Worm (Caenorhabditis elegans) whole organism, L1 larva: Measurements from ENCODE around the gene rnp-4.
A peak's percentile ranks its signal among the peaks of the same experiment; 100 is the strongest.

Experiments used
- C04F5.9 ChIP-seq: sonication (generic microtip); optimal IDR thresholded peaks from 2 replicates; lab custom pipeline; 2016; ENCODE audit warnings: missing genetic modification characterization, missing compliant biosample characterization
- C16A3.4 ChIP-seq: fragments of 150-350 bp; optimal IDR thresholded peaks from 2 replicates; lab custom pipeline; 2014; ENCODE audit warnings: missing biosample characterization, missing genetic modification characterization
- aly-2 ChIP-seq: fragments of 150-350 bp; optimal IDR thresholded peaks from 2 replicates; lab custom pipeline; 2014; ENCODE audit warnings: missing biosample characterization, missing genetic modification characterization
- ceh-63 ChIP-seq: fragments of 200-800 bp; sonication (Bioruptor generic); optimal IDR thresholded peaks from 2 replicates; lab custom pipeline; 2018; ENCODE audit warnings: mild to moderate bottlenecking, missing genetic modification characterization, missing compliant biosample characterization
- ceh-88 ChIP-seq: fragments of 200-800 bp; sonication (Bioruptor generic); IDR thresholded peaks from 2 replicates; pipeline ENCODE4 v1.3.6; 2022; ENCODE audit warnings: missing genetic modification characterization, missing compliant biosample characterization
- ceh-90 ChIP-seq: sonication (generic microtip); optimal IDR thresholded peaks from 2 replicates; lab custom pipeline; 2016; ENCODE audit warnings: missing genetic modification characterization, missing compliant biosample characterization
- dpl-1 ChIP-seq, 3 experiments: fragments of 150-350 bp in 2 of 3; sonication (generic microtip) in 1 of 3; optimal IDR thresholded peaks; 2 replicates each; lab custom pipeline; 2014 to 2017; ENCODE audit warnings: missing biosample characterization in 3 of 3, missing genetic modification characterization in 3 of 3, missing genetic modification reagents in 3 of 3
- dsc-1 ChIP-seq: sonication (generic microtip); optimal IDR thresholded peaks from 2 replicates; lab custom pipeline; 2016; ENCODE audit warnings: mild to moderate bottlenecking, missing genetic modification characterization, missing compliant biosample characterization
- elt-2 ChIP-seq: sonication (generic microtip); optimal IDR thresholded peaks from 2 replicates; lab custom pipeline; 2016; ENCODE audit warnings: missing genetic modification characterization, mild to moderate bottlenecking, inconsistent platforms, missing compliant biosample characterization, missing genetic modification reagents
- elt-3 ChIP-seq, 6 experiments: fragments of 150-350 bp in 1 of 6; sonication (generic microtip); optimal IDR thresholded peaks; 2 replicates each; lab custom pipeline; 2017 to 2018; ENCODE audit warnings: missing biosample characterization in 6 of 6, missing genetic modification characterization in 6 of 6, inconsistent platforms in 1 of 6
- fkh-10 ChIP-seq: sonication (generic microtip); optimal IDR thresholded peaks from 2 replicates; lab custom pipeline; 2017; ENCODE audit warnings: missing biosample characterization, missing genetic modification reagents, missing genetic modification characterization
- fkh-8 ChIP-seq: sonication (generic microtip); optimal IDR thresholded peaks from 2 replicates; lab custom pipeline; 2016; ENCODE audit warnings: mild to moderate bottlenecking, missing genetic modification characterization, missing compliant biosample characterization
- grh-1 ChIP-seq: fragments of 200-800 bp; sonication (Bioruptor generic); IDR thresholded peaks from 2 replicates; pipeline ENCODE4 v1.3.6; 2022; ENCODE audit warnings: missing genetic modification reagents, missing genetic modification characterization, missing compliant biosample characterization
- hlh-17 ChIP-seq: fragments of 200-800 bp; sonication (Bioruptor generic); optimal IDR thresholded peaks from 2 replicates; lab custom pipeline; 2018; ENCODE audit warnings: missing genetic modification characterization, mild to moderate bottlenecking, missing compliant biosample characterization, moderate library complexity, borderline replicate concordance
- hlh-4 ChIP-seq: sonication (generic microtip); optimal IDR thresholded peaks from 2 replicates; lab custom pipeline; 2016; ENCODE audit warnings: mild to moderate bottlenecking, missing genetic modification characterization, missing compliant biosample characterization
- hpl-2 ChIP-seq: fragments of 150-350 bp; optimal IDR thresholded peaks from 2 replicates; lab custom pipeline; 2014; ENCODE audit warnings: missing biosample characterization, missing genetic modification reagents, missing genetic modification characterization
- irx-1 ChIP-seq: sonication (generic microtip); optimal IDR thresholded peaks from 2 replicates; lab custom pipeline; 2016; ENCODE audit warnings: missing genetic modification characterization, missing compliant biosample characterization
- isw-1 ChIP-seq: fragments of 200-800 bp; sonication (Bioruptor generic); IDR thresholded peaks from 2 replicates; pipeline ENCODE4 v1.3.6; 2022; ENCODE audit warnings: missing genetic modification characterization, missing compliant biosample characterization
- lin-13 ChIP-seq: fragments of 150-350 bp; optimal IDR thresholded peaks from 2 replicates; lab custom pipeline; 2014; ENCODE audit warnings: missing biosample characterization, missing genetic modification reagents, missing genetic modification characterization
- lin-35 ChIP-seq, 2 experiments: fragments of 150-350 bp; optimal IDR thresholded peaks; 2 replicates each; lab custom pipeline; 2014; ENCODE audit warnings: missing biosample characterization in 2 of 2, missing genetic modification characterization in 2 of 2, missing genetic modification reagents in 2 of 2
- lin-39 ChIP-seq: fragments of 150-350 bp; optimal IDR thresholded peaks from 2 replicates; lab custom pipeline; 2014; ENCODE audit warnings: missing biosample characterization, missing genetic modification reagents, missing genetic modification characterization
- lir-3 ChIP-seq: sonication (generic microtip); optimal IDR thresholded peaks from 2 replicates; lab custom pipeline; 2016; ENCODE audit warnings: mild to moderate bottlenecking, missing genetic modification characterization, moderate library complexity, missing compliant biosample characterization; ENCODE audit not compliant: poor library complexity
- lsy-2 ChIP-seq, 2 experiments: fragments of 150-350 bp; optimal IDR thresholded peaks; 2 replicates each; lab custom pipeline; 2014; ENCODE audit warnings: missing biosample characterization in 2 of 2, missing genetic modification characterization in 2 of 2
- mdl-1 ChIP-seq, 2 experiments: fragments of 150-350 bp; optimal IDR thresholded peaks; 2 replicates each; lab custom pipeline; 2014 to 2017; ENCODE audit warnings: missing biosample characterization in 2 of 2, missing genetic modification characterization in 2 of 2, inconsistent platforms in 1 of 2
- mef-2 ChIP-seq: fragments of 150-350 bp; optimal IDR thresholded peaks from 2 replicates; lab custom pipeline; 2014; ENCODE audit warnings: missing biosample characterization, missing genetic modification characterization
- mep-1 ChIP-seq: fragments of 150-350 bp; optimal IDR thresholded peaks from 2 replicates; lab custom pipeline; 2014; ENCODE audit warnings: missing biosample characterization, missing genetic modification characterization
- nhr-11 ChIP-seq: fragments of 150-350 bp; optimal IDR thresholded peaks from 2 replicates; lab custom pipeline; 2014; ENCODE audit warnings: missing biosample characterization, missing genetic modification characterization
- nhr-19 ChIP-seq: fragments of 200-800 bp; sonication (Bioruptor generic); conservative IDR thresholded peaks from 2 replicates; pipeline ENCODE4 v1.3.6; 2022; ENCODE audit warnings: missing genetic modification characterization, missing compliant biosample characterization
- nhr-20 ChIP-seq: sonication (generic microtip); optimal IDR thresholded peaks from 2 replicates; lab custom pipeline; 2016; ENCODE audit warnings: mild to moderate bottlenecking, missing genetic modification characterization, missing compliant biosample characterization
- nhr-237 ChIP-seq: fragments of 150-350 bp; optimal IDR thresholded peaks from 2 replicates; lab custom pipeline; 2014; ENCODE audit warnings: missing biosample characterization, missing genetic modification characterization
- nhr-28 ChIP-seq: fragments of 150-350 bp; optimal IDR thresholded peaks from 2 replicates; lab custom pipeline; 2014; ENCODE audit warnings: missing biosample characterization, missing genetic modification characterization
- nhr-47 ChIP-seq: sonication (generic microtip); optimal IDR thresholded peaks from 2 replicates; lab custom pipeline; 2016; ENCODE audit warnings: mild to moderate bottlenecking, missing genetic modification characterization, moderate library complexity, missing compliant biosample characterization
- nhr-71 ChIP-seq: sonication (generic microtip); optimal IDR thresholded peaks from 2 replicates; lab custom pipeline; 2016; ENCODE audit warnings: mild to moderate bottlenecking, missing genetic modification characterization, moderate library complexity, missing compliant biosample characterization
- nhr-76 ChIP-seq: sonication (generic microtip); optimal IDR thresholded peaks from 2 replicates; lab custom pipeline; 2017; ENCODE audit warnings: missing biosample characterization, missing genetic modification characterization
- nhr-85 ChIP-seq: sonication (generic microtip); peaks from one replicate; lab custom pipeline; 2016; ENCODE audit warnings: missing genetic modification characterization, inconsistent platforms, missing compliant biosample characterization
- nhr-90 ChIP-seq: sonication (generic microtip); optimal IDR thresholded peaks from 2 replicates; lab custom pipeline; 2016; ENCODE audit warnings: mild to moderate bottlenecking, missing genetic modification characterization, missing compliant biosample characterization; ENCODE audit not compliant: poor library complexity
- pax-3 ChIP-seq: fragments of 200-800 bp; sonication (Bioruptor generic); optimal IDR thresholded peaks from 2 replicates; lab custom pipeline; 2018; ENCODE audit warnings: mild to moderate bottlenecking, missing genetic modification characterization, moderate library complexity, missing compliant biosample characterization
- rnt-1 ChIP-seq: sonication (generic microtip); optimal IDR thresholded peaks from 2 replicates; lab custom pipeline; 2016; ENCODE audit warnings: mild to moderate bottlenecking, missing genetic modification characterization, moderate library complexity, missing compliant biosample characterization
- skn-1 ChIP-seq: fragments of 150-350 bp; optimal IDR thresholded peaks from 2 replicates; lab custom pipeline; 2014; ENCODE audit warnings: missing biosample characterization, missing genetic modification characterization
- snpc-4 ChIP-seq: fragments of 150-350 bp; optimal IDR thresholded peaks from 2 replicates; lab custom pipeline; 2014; ENCODE audit warnings: missing biosample characterization, missing genetic modification characterization
- snu-23 ChIP-seq: sonication (generic microtip); optimal IDR thresholded peaks from 2 replicates; lab custom pipeline; 2016; ENCODE audit warnings: missing genetic modification characterization, missing compliant biosample characterization
- sox-4 ChIP-seq: sonication (generic microtip); optimal IDR thresholded peaks from 2 replicates; lab custom pipeline; 2016; ENCODE audit warnings: missing genetic modification characterization, missing compliant biosample characterization
- swsn-7 ChIP-seq: sonication (generic microtip); optimal IDR thresholded peaks from 2 replicates; lab custom pipeline; 2016; ENCODE audit warnings: missing genetic modification characterization, missing compliant biosample characterization
- unc-130 ChIP-seq: fragments of 150-350 bp; optimal IDR thresholded peaks from 2 replicates; lab custom pipeline; 2017; ENCODE audit warnings: missing biosample characterization, missing genetic modification characterization, inconsistent platforms
- unc-30 ChIP-seq: sonication (generic microtip); optimal IDR thresholded peaks from 2 replicates; lab custom pipeline; 2017; ENCODE audit warnings: missing biosample characterization, missing genetic modification characterization
- unc-86 ChIP-seq: sonication (generic microtip); optimal IDR thresholded peaks from 2 replicates; lab custom pipeline; 2016; ENCODE audit warnings: missing genetic modification characterization, missing compliant biosample characterization
- xbp-1 ChIP-seq: sonication (generic microtip); optimal IDR thresholded peaks from 2 replicates; lab custom pipeline; 2016; ENCODE audit warnings: missing genetic modification characterization, missing compliant biosample characterization
- zag-1 ChIP-seq: fragments of 150-350 bp; optimal IDR thresholded peaks from 2 replicates; lab custom pipeline; 2014; ENCODE audit warnings: missing biosample characterization, missing genetic modification characterization
- zip-4 ChIP-seq: fragments of 200-800 bp; sonication (Bioruptor generic); optimal IDR thresholded peaks from 2 replicates; lab custom pipeline; 2018; ENCODE audit warnings: mild to moderate bottlenecking, missing genetic modification characterization, moderate library complexity, missing compliant biosample characterization

rnp-4 gene

DNA sequence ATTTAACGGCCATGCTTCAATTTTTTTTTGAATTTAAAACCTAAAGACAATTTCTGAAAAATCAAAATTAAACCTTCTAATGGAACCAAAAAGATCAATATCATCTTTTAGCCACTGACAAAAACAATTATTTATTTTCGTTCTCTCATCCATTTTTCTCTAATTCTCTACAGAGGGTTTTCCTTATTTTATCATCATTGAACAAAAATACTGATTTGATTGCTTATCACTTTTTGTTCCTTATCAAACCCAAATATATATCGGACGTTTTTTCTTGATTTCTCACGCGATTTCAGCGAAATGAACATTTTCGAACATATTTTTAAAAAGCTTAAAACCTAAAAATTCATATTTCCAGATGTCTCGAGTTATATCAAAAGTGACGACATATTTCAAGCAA lies 7.0 kb downstream of the rnp-4 start, which contains the start of gene mpc-1 (continued):
- TF ChIP-seq elt-2 (tag; lab: Kevin White, UChicago) (peak; percentile 86), nhr-237 (tag; lab: Kevin White, UChicago) (no peak), xbp-1 (tag; lab: Kevin White, UChicago) (no peak), lin-35 (GFP tag; optimal IDR thresholded peaks at IDR 0.05; lab: Kevin White, UChicago) (peak in 1 of 2 experiments; percentile 24), ceh-63 (GFP tag; lab: Kevin White, UChicago) (no peak), unc-130 (tag; lab: Kevin White, UChicago) (no peak), lin-13 (no peak), ceh-88 (GFP tag; lab: Robert Waterston, UW) (no peak), hpl-2 (GFP tag; lab: Kevin White, UChicago) (no peak), hlh-17 (GFP tag; lab: Kevin White, UChicago) (no peak), grh-1 (GFP tag; lab: Robert Waterston, UW) (no peak), elt-3 (tag; optimal IDR thresholded peaks at IDR 0.05; lab: Kevin White, UChicago) (peak in 4 of 6 experiments; percentile 9 to 96 (median 52)), pax-3 (tag; lab: Kevin White, UChicago) (no peak), nhr-76 (no peak), mdl-1 (tag; optimal IDR thresholded peaks at IDR 0.05; lab: Kevin White, UChicago) (no peak), zag-1 (tag; lab: Kevin White, UChicago) (no peak), unc-30 (tag; lab: Kevin White, UChicago) (no peak), skn-1 (tag; lab: Kevin White, UChicago) (peak; percentile 25), nhr-28 (tag; lab: Kevin White, UChicago) (no peak), mef-2 (tag; lab: Kevin White, UChicago) (no peak), snu-23 (GFP tag; lab: Kevin White, UChicago) (peak; percentile 18), nhr-85 (tag; lab: Kevin White, UChicago) (peak; percentile 72), irx-1 (tag; lab: Kevin White, UChicago) (no peak), mep-1 (tag; lab: Kevin White, UChicago) (no peak), dpl-1 (GFP tag; optimal IDR thresholded peaks at IDR 0.05; lab: Kevin White, UChicago) (no peak), lin-39 (tag; lab: Kevin White, UChicago) (no peak), sox-4 (tag; lab: Kevin White, UChicago) (no peak), nhr-90 (tag; lab: Kevin White, UChicago) (no peak), C04F5.9 (no peak), aly-2 (tag; lab: Kevin White, UChicago) (no peak), fkh-10 (GFP tag; lab: Kevin White, UChicago) (no peak), nhr-20 (tag; lab: Kevin White, UChicago) (peak; percentile 1), lsy-2 (tag; optimal IDR thresholded peaks at IDR 0.05; lab: Kevin White, UChicago) (peak; percentile 1 to 29), nhr-11 (no peak), hlh-4 (tag; lab: Kevin White, UChicago) (no peak)

DNA sequence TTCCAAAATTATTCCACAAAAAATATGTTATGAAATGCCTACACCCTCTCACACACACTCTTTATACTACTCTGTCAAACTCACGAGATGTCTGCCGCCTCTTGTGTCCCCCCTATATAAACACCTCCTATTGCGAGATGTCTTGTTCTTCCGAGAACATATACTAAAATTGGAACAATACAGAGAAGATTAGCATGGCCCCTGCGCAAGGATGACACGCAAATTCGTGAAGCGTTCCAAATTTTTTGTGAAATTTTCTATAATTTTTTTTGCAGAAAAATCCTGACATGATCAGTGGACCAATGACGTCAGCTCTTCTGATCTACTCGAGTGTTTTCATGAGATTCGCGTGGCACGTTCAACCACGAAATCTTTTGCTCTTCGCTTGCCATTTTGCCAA lies 8.0 kb downstream of the rnp-4 start:
- TF ChIP-seq dpl-1 (GFP tag; optimal IDR thresholded peaks at IDR 0.05; lab: Kevin White, UChicago): peak; percentile 9 to 41 (median 39)
- peak; percentile 66 for TF ChIP-seq nhr-90 (tag; lab: Kevin White, UChicago)
- TF ChIP-seq nhr-47 (tag; lab: Kevin White, UChicago): peak; percentile 82
- TF ChIP-seq unc-86 (tag; lab: Kevin White, UChicago): peak; percentile 16
- peak; percentile 55 for TF ChIP-seq fkh-8 (tag; lab: Kevin White, UChicago)
- peak; percentile 9 for TF ChIP-seq lin-13
- peak; percentile 33 for TF ChIP-seq skn-1 (tag; lab: Kevin White, UChicago)
- TF ChIP-seq sox-4 (tag; lab: Kevin White, UChicago): peak; percentile 13
- TF ChIP-seq swsn-7 (tag; lab: Kevin White, UChicago): peak; percentile 65
- peak; percentile 17 for TF ChIP-seq elt-2 (tag; lab: Kevin White, UChicago)
- peak; percentile 73 for TF ChIP-seq nhr-71 (tag; lab: Kevin White, UChicago)
- TF ChIP-seq zip-4: peak; percentile 53
- 0 out of 2 replicates have a peak, but pooled peaks have one; percentile 37 for TF ChIP-seq ceh-88 (GFP tag; lab: Robert Waterston, UW)
- peak; percentile 4 for TF ChIP-seq ceh-90 (tag; lab: Kevin White, UChicago)
- peak; percentile 23 for TF ChIP-seq rnt-1 (tag; lab: Kevin White, UChicago)
- TF ChIP-seq elt-3 (tag; optimal IDR thresholded peaks at IDR 0.05; lab: Kevin White, UChicago): peak in 1 of 6 experiments; percentile 16
- TF ChIP-seq nhr-19 (GFP tag; lab: Robert Waterston, UW): peak; percentile 86
- TF ChIP-seq mep-1 (tag; lab: Kevin White, UChicago): peak; percentile 50
- peak; percentile 10 for TF ChIP-seq lir-3 (tag; lab: Kevin White, UChicago)
- TF ChIP-seq lsy-2 (tag; optimal IDR thresholded peaks at IDR 0.05; lab: Kevin White, UChicago): peak; percentile 40 to 51
- peak; percentile 5 for TF ChIP-seq aly-2 (tag; lab: Kevin White, UChicago)
- TF ChIP-seq isw-1 (GFP tag; lab: Robert Waterston, UW): peak; percentile 41
- peak; percentile 65 for TF ChIP-seq dsc-1
- peak; percentile 98 for TF ChIP-seq snpc-4 (tag; lab: Kevin White, UChicago)
- peak; percentile 47 for TF ChIP-seq C16A3.4 (tag; lab: Kevin White, UChicago)
